Fruit fly (Drosophila melanogaster) whole organism, embryonic: ENCODE results near the gene CG34148.

Experiments used
- ATbp ChIP-seq: fragments of 200-800 bp; sonication (Bioruptor generic); optimal IDR thresholded peaks from 2 replicates; lab custom pipeline; 2017; ENCODE audit warnings: missing biosample characterization, mild to moderate bottlenecking, missing genetic modification characterization, missing genetic modification reagents
- B-H2 ChIP-seq: fragments of 200-800 bp; sonication (Bioruptor generic); optimal IDR thresholded peaks from 2 replicates; lab custom pipeline; 2018; ENCODE audit warnings: missing biosample characterization, mild to moderate bottlenecking, missing genetic modification characterization
- BtbVII ChIP-seq: fragments of 200-800 bp; sonication (Bioruptor generic); optimal IDR thresholded peaks from 3 replicates; lab custom pipeline; 2017; ENCODE audit warnings: missing biosample characterization, mild to moderate bottlenecking, missing genetic modification characterization
- CG10267 ChIP-seq: fragments of 200-800 bp; sonication (Bioruptor generic); optimal IDR thresholded peaks from 2 replicates; lab custom pipeline; 2018; ENCODE audit warnings: missing biosample characterization, mild to moderate bottlenecking, missing genetic modification characterization, moderate library complexity
- CG10979 ChIP-seq: fragments of 200-800 bp; sonication (Bioruptor generic); optimal IDR thresholded peaks from 2 replicates; lab custom pipeline; 2018; ENCODE audit warnings: missing biosample characterization, mild to moderate bottlenecking, missing genetic modification characterization, moderate library complexity
- CG11504 ChIP-seq: fragments of 200-800 bp; sonication (Bioruptor generic); optimal IDR thresholded peaks from 3 replicates; lab custom pipeline; 2019; ENCODE audit warnings: missing biosample characterization, mild to moderate bottlenecking, missing genetic modification characterization, moderate library complexity
- CG12391 ChIP-seq: fragments of 200-800 bp; sonication (Bioruptor generic); optimal IDR thresholded peaks from 3 replicates; lab custom pipeline; 2018; ENCODE audit warnings: missing biosample characterization, mild to moderate bottlenecking, missing genetic modification characterization, moderate library complexity
- CG12659 ChIP-seq: fragments of 200-800 bp; sonication (Bioruptor generic); optimal IDR thresholded peaks from 3 replicates; lab custom pipeline; 2017; ENCODE audit warnings: mild to moderate bottlenecking, missing biosample characterization, missing genetic modification reagents, missing genetic modification characterization
- CG13424 ChIP-seq: fragments of 200-800 bp; sonication (Bioruptor generic); optimal IDR thresholded peaks from 2 replicates; lab custom pipeline; 2019; ENCODE audit warnings: missing biosample characterization, mild to moderate bottlenecking, missing genetic modification characterization, moderate library complexity
- CG15269 ChIP-seq: fragments of 200-800 bp; sonication (Bioruptor generic); optimal IDR thresholded peaks from 2 replicates; lab custom pipeline; 2018; ENCODE audit warnings: missing biosample characterization, mild to moderate bottlenecking, missing genetic modification characterization, moderate library complexity
- CG1529 ChIP-seq: fragments of 200-800 bp; sonication (Bioruptor generic); optimal IDR thresholded peaks from 3 replicates; lab custom pipeline; 2018; ENCODE audit warnings: missing biosample characterization, missing genetic modification characterization
- CG30403 ChIP-seq: fragments of 200-800 bp; sonication (Bioruptor generic); optimal IDR thresholded peaks from 3 replicates; lab custom pipeline; 2016; ENCODE audit warnings: missing biosample characterization, missing genetic modification characterization
- CG32767 ChIP-seq: fragments of 200-800 bp; sonication (Bioruptor generic); IDR thresholded peaks from 2 replicates; pipeline ENCODE4 v1.3.6; 2022; ENCODE audit warnings: missing biosample characterization, missing genetic modification characterization
- CG4360 ChIP-seq: fragments of 200-800 bp; sonication (Bioruptor generic); IDR thresholded peaks from 2 replicates; pipeline ENCODE4 v1.3.6; 2022; ENCODE audit warnings: missing biosample characterization, missing genetic modification characterization
- CG6683 ChIP-seq: fragments of 200-800 bp; sonication (Bioruptor generic); optimal IDR thresholded peaks from 2 replicates; lab custom pipeline; 2017; ENCODE audit warnings: missing biosample characterization, mild to moderate bottlenecking, missing genetic modification characterization, missing genetic modification reagents
- CG6689 ChIP-seq: fragments of 200-800 bp; sonication (Bioruptor generic); IDR thresholded peaks from 2 replicates; pipeline ENCODE4 v1.3.6; 2022; ENCODE audit warnings: missing biosample characterization, missing genetic modification characterization
- CG7556 ChIP-seq: fragments of 200-800 bp; sonication (Bioruptor generic); optimal IDR thresholded peaks from 2 replicates; lab custom pipeline; 2017; ENCODE audit warnings: missing biosample characterization, mild to moderate bottlenecking, missing genetic modification characterization
- CG7839 ChIP-seq: fragments of 200-800 bp; sonication (Bioruptor generic); optimal IDR thresholded peaks from 3 replicates; lab custom pipeline; 2018; ENCODE audit warnings: missing biosample characterization, mild to moderate bottlenecking, missing genetic modification characterization, moderate library complexity
- CG8359 ChIP-seq: fragments of 200-800 bp; sonication (Bioruptor generic); optimal IDR thresholded peaks from 2 replicates; lab custom pipeline; 2017; ENCODE audit warnings: missing biosample characterization, mild to moderate bottlenecking, missing genetic modification characterization, borderline replicate concordance
- CG8388 ChIP-seq: fragments of 200-800 bp; sonication (Bioruptor generic); optimal IDR thresholded peaks from 2 replicates; lab custom pipeline; 2019; ENCODE audit warnings: missing biosample characterization, mild to moderate bottlenecking, missing genetic modification characterization, moderate library complexity
- CG8924 ChIP-seq: fragments of 200-800 bp; optimal IDR thresholded peaks from 3 replicates; lab custom pipeline; 2019; ENCODE audit warnings: missing biosample characterization, mild to moderate bottlenecking, missing genetic modification characterization, moderate library complexity
- CoRest ChIP-seq: fragments of 200-800 bp; sonication (Bioruptor generic); optimal IDR thresholded peaks from 3 replicates; lab custom pipeline; 2018; ENCODE audit warnings: missing biosample characterization, mild to moderate bottlenecking, missing genetic modification characterization, moderate library complexity
- H15 ChIP-seq: fragments of 200-800 bp; sonication (Bioruptor generic); IDR thresholded peaks from 3 replicates; pipeline ENCODE4 v1.3.6; 2022; ENCODE audit warnings: missing biosample characterization, missing genetic modification characterization
- HLH3B ChIP-seq: fragments of 200-800 bp; sonication (Bioruptor generic); IDR thresholded peaks from 2 replicates; pipeline ENCODE4 v1.3.6; 2022; ENCODE audit warnings: missing biosample characterization, missing genetic modification characterization
- Hr51 ChIP-seq, 2 experiments: fragments of 200-800 bp; sonication (Bioruptor generic); optimal IDR thresholded peaks; 2 replicates in 1 of 2; 3 replicates in 1 of 2; lab custom pipeline; 2016 to 2018; ENCODE audit warnings: missing biosample characterization in 2 of 2, missing genetic modification characterization in 2 of 2, mild to moderate bottlenecking in 1 of 2, moderate library complexity in 1 of 2
- Lim3 ChIP-seq: fragments of 200-800 bp; sonication (Bioruptor generic); IDR thresholded peaks from 2 replicates; pipeline ENCODE4 v1.3.6; 2022; ENCODE audit warnings: missing biosample characterization, missing genetic modification characterization
- Sox102F ChIP-seq: fragments of 200-800 bp; sonication (Bioruptor generic); optimal IDR thresholded peaks from 2 replicates; lab custom pipeline; 2018; ENCODE audit warnings: missing biosample characterization, mild to moderate bottlenecking, missing genetic modification characterization, moderate library complexity
- Ssrp ChIP-seq: fragments of 200-800 bp; sonication (Bioruptor generic); optimal IDR thresholded peaks from 2 replicates; lab custom pipeline; 2018; ENCODE audit warnings: missing biosample characterization, mild to moderate bottlenecking, missing genetic modification characterization, moderate library complexity
- Xbp1 ChIP-seq: fragments of 200-800 bp; sonication (Bioruptor generic); optimal IDR thresholded peaks from 3 replicates; lab custom pipeline; 2016; ENCODE audit warnings: missing biosample characterization, mild to moderate bottlenecking, missing genetic modification characterization
- ap ChIP-seq: fragments of 200-800 bp; sonication (Bioruptor generic); IDR thresholded peaks from 2 replicates; pipeline ENCODE4 v1.3.6; 2022; ENCODE audit warnings: missing biosample characterization, missing genetic modification characterization
- bsh ChIP-seq, 2 experiments: fragments of 200-800 bp; sonication (Bioruptor generic); optimal IDR thresholded peaks; 2 replicates each; lab custom pipeline; 2017 to 2018; ENCODE audit warnings: mild to moderate bottlenecking in 2 of 2, missing biosample characterization in 2 of 2, missing genetic modification characterization in 2 of 2, moderate library complexity in 1 of 2
- chinmo ChIP-seq: fragments of 200-800 bp; sonication (Bioruptor generic); IDR thresholded peaks from 4 replicates; pipeline ENCODE4 v1.3.6; 2022; ENCODE audit warnings: missing biosample characterization, missing genetic modification characterization; ENCODE audit not compliant: partially characterized antibody
- ci ChIP-seq: fragments of 200-800 bp; sonication (Bioruptor generic); IDR thresholded peaks from 3 replicates; pipeline ENCODE4 v1.3.6; 2022; ENCODE audit warnings: missing biosample characterization, missing genetic modification characterization
- crol ChIP-seq: fragments of 200-800 bp; sonication (Bioruptor generic); IDR thresholded peaks from 2 replicates; pipeline ENCODE4 v1.3.6; 2022; ENCODE audit warnings: missing biosample characterization, missing genetic modification characterization
- dmrt11E ChIP-seq: fragments of 200-800 bp; sonication (Bioruptor generic); optimal IDR thresholded peaks from 3 replicates; lab custom pipeline; 2018; ENCODE audit warnings: missing biosample characterization, mild to moderate bottlenecking, missing genetic modification characterization, moderate library complexity
- gem ChIP-seq: fragments of 200-800 bp; sonication (Bioruptor generic); optimal IDR thresholded peaks from 2 replicates; lab custom pipeline; 2019; ENCODE audit warnings: missing biosample characterization, mild to moderate bottlenecking, missing genetic modification characterization, moderate library complexity
- grn ChIP-seq: fragments of 200-800 bp; sonication (Bioruptor generic); optimal IDR thresholded peaks from 3 replicates; lab custom pipeline; 2017; ENCODE audit warnings: missing biosample characterization, missing genetic modification characterization
- ken ChIP-seq: fragments of 200-800 bp; sonication (Bioruptor generic); IDR thresholded peaks from 3 replicates; pipeline ENCODE4 v1.3.6; 2022; ENCODE audit warnings: missing biosample characterization, missing genetic modification characterization
- lola ChIP-seq, 3 experiments: fragments of >200 bp in 2 of 3; fragments of 200-800 bp in 1 of 3; sonication (Bioruptor generic) in 1 of 3; optimal IDR thresholded peaks; 2 replicates each; lab custom pipeline; 2017 to 2019; ENCODE audit warnings: missing biosample characterization in 3 of 3, missing genetic modification characterization in 3 of 3, mild to moderate bottlenecking in 1 of 3, moderate library complexity in 1 of 3
- onecut ChIP-seq: fragments of 200-800 bp; sonication (Bioruptor generic); IDR thresholded peaks from 2 replicates; pipeline ENCODE4 v1.3.6; 2022; ENCODE audit warnings: missing biosample characterization, missing genetic modification characterization
- org-1 ChIP-seq: fragments of 200-800 bp; sonication (Bioruptor generic); optimal IDR thresholded peaks from 2 replicates; lab custom pipeline; 2017; ENCODE audit warnings: missing biosample characterization, missing genetic modification characterization
- phol ChIP-seq: fragments of 200-800 bp; sonication (Bioruptor generic); optimal IDR thresholded peaks from 3 replicates; lab custom pipeline; 2018; ENCODE audit warnings: missing biosample characterization, mild to moderate bottlenecking, missing genetic modification characterization, moderate library complexity
- sc ChIP-seq, 3 experiments: fragments of >200 bp in 2 of 3; fragments of 200-800 bp in 1 of 3; sonication (Bioruptor generic) in 1 of 3; optimal IDR thresholded peaks; 2 replicates in 2 of 3; 3 replicates in 1 of 3; lab custom pipeline; 2017; ENCODE audit warnings: mild to moderate bottlenecking in 1 of 3, missing biosample characterization in 1 of 3, missing genetic modification characterization in 1 of 3, missing genetic modification reagents in 1 of 3
- stc ChIP-seq: fragments of 200-800 bp; sonication (Bioruptor generic); IDR thresholded peaks from 2 replicates; pipeline ENCODE4 v1.3.6; 2022; ENCODE audit warnings: missing biosample characterization, missing genetic modification characterization
- unpg ChIP-seq: fragments of 200-800 bp; sonication (Bioruptor generic); optimal IDR thresholded peaks from 3 replicates; lab custom pipeline; 2018; ENCODE audit warnings: missing biosample characterization, mild to moderate bottlenecking, missing genetic modification characterization, moderate library complexity

Gene CG34148

dm6 chr3R:21834234-21835070 lies 44.0 kb downstream of the CG34148 start (continued):
- peak; percentile 44 for TF ChIP-seq ATbp (GFP tag; lab: Kevin White, UChicago)
- no peak for TF ChIP-seq ken (GFP tag; lab: Robert Waterston, UW)
- TF ChIP-seq CG6689 (GFP tag; lab: Robert Waterston, UW): peak; percentile 47; the same call in 1 of the 2 replicates
- TF ChIP-seq ap (GFP tag; lab: Robert Waterston, UW): no peak
- TF ChIP-seq CG12659 (GFP tag; lab: Kevin White, UChicago): peak; percentile 15
- 0 out of 2 replicates have a peak, but pooled peaks have one; percentile 13 for TF ChIP-seq CG32767 (GFP tag; lab: Robert Waterston, UW)
- TF ChIP-seq ci (GFP tag; lab: Robert Waterston, UW): peak; percentile 31; the same call in 1 of the 3 replicates
- TF ChIP-seq CG7839 (tag; lab: Kevin White, UChicago): peak; percentile 45
- peak; percentile 70 for TF ChIP-seq unpg (GFP tag; lab: Kevin White, UChicago)
- 0 out of 2 replicates have a peak, but pooled peaks have one; percentile 4 for TF ChIP-seq onecut (GFP tag; lab: Robert Waterston, UW)
- no peak for TF ChIP-seq sc (optimal IDR thresholded peaks at IDR 0.05; lab: Kevin White, UChicago)
- peak; percentile 34 for TF ChIP-seq sc (GFP tag; optimal IDR thresholded peaks at IDR 0.05; lab: Kevin White, UChicago)
- peak; percentile 71 for TF ChIP-seq gem (tag; lab: Kevin White, UChicago)
- peak; percentile 37 for TF ChIP-seq CG13424 (tag; lab: Kevin White, UChicago)
- TF ChIP-seq CG4360 (GFP tag; lab: Robert Waterston, UW): peak; percentile 9; the same call in 1 of the 2 replicates
- TF ChIP-seq CG6683 (GFP tag; lab: Kevin White, UChicago): no peak
- TF ChIP-seq grn (GFP tag; lab: Kevin White, UChicago): peak; percentile 14
- peak; percentile 67 for TF ChIP-seq CG8388
- no peak for TF ChIP-seq CG8359 (GFP tag; lab: Kevin White, UChicago)
- TF ChIP-seq Sox102F (GFP tag; lab: Kevin White, UChicago): peak; percentile 63
- TF ChIP-seq Hr51 (GFP tag; optimal IDR thresholded peaks at IDR 0.05; lab: Kevin White, UChicago): peak in 1 of 2 experiments; percentile 42
- peak; percentile 25 for TF ChIP-seq phol
- TF ChIP-seq B-H2 (GFP tag; lab: Kevin White, UChicago): no peak
- TF ChIP-seq Ssrp (tag; lab: Kevin White, UChicago): peak; percentile 55
- peak; percentile 37 for TF ChIP-seq Xbp1 (GFP tag; lab: Kevin White, UChicago)
- peak; percentile 3 for TF ChIP-seq CG1529 (GFP tag; lab: Kevin White, UChicago)
- TF ChIP-seq stc: no peak
- peak; percentile 45 for TF ChIP-seq CG7556
- TF ChIP-seq Lim3 (GFP tag; lab: Robert Waterston, UW): no peak
- 0 out of 4 replicates have a peak, but pooled peaks have one; percentile 26 for TF ChIP-seq chinmo
- peak in 1 of 3 experiments; percentile 77 for TF ChIP-seq lola (GFP tag; optimal IDR thresholded peaks at IDR 0.05; lab: Kevin White, UChicago)
- TF ChIP-seq CG30403 (GFP tag; lab: Kevin White, UChicago): peak; percentile 5
- TF ChIP-seq crol (GFP tag; lab: Robert Waterston, UW): peak; percentile 59
- TF ChIP-seq dmrt11E (tag; lab: Kevin White, UChicago): peak; percentile 83
- peak; percentile 66 for TF ChIP-seq CG12391
- TF ChIP-seq CG10267: peak; percentile 18
- peak in 1 of 2 experiments; percentile 78 for TF ChIP-seq bsh (GFP tag; optimal IDR thresholded peaks at IDR 0.05; lab: Kevin White, UChicago)
- TF ChIP-seq HLH3B (GFP tag; lab: Robert Waterston, UW): 0 out of 2 replicates have a peak, but pooled peaks have one; percentile 10
- 0 out of 3 replicates have a peak, but pooled peaks have one; percentile 46 for TF ChIP-seq H15
- peak; percentile 14 for TF ChIP-seq CG8924 (tag; lab: Kevin White, UChicago)
- TF ChIP-seq CG11504 (tag; lab: Kevin White, UChicago): peak; percentile 26
- TF ChIP-seq CG10979 (tag; lab: Kevin White, UChicago): peak; percentile 52
- peak; percentile 30 for TF ChIP-seq CoRest (tag; lab: Kevin White, UChicago)
- no peak for TF ChIP-seq BtbVII (GFP tag; lab: Kevin White, UChicago)
- peak; percentile 28 for TF ChIP-seq org-1 (GFP tag; lab: Kevin White, UChicago)
- TF ChIP-seq CG15269: peak; percentile 21
